Fruit fly (Drosophila melanogaster) whole organism, wandering third instar larva: ENCODE data around the gene CG33642.

Source experiments
- CG9705 ChIP-seq: fragments of 200-800 bp; sonication (Bioruptor generic); optimal IDR thresholded peaks from 2 replicates; lab custom pipeline; 2018; ENCODE audit warnings: missing biosample characterization, mild to moderate bottlenecking, missing genetic modification characterization
- GATAd ChIP-seq: sonication (Bioruptor generic); optimal IDR thresholded peaks from 2 replicates; lab custom pipeline; 2016; ENCODE audit warnings: missing biosample characterization, missing genetic modification characterization
- Hnf4 ChIP-seq: fragments of 200-800 bp; sonication (Bioruptor generic); optimal IDR thresholded peaks from 2 replicates; lab custom pipeline; 2016; ENCODE audit warnings: missing biosample characterization, mild to moderate bottlenecking, missing genetic modification characterization
- Hr78 ChIP-seq: fragments of >200 bp; optimal IDR thresholded peaks from 2 replicates; lab custom pipeline; 2017; ENCODE audit warnings: missing biosample characterization, missing genetic modification characterization
- Myc ChIP-seq: fragments of >200 bp; optimal IDR thresholded peaks from 2 replicates; lab custom pipeline; 2017
- N ChIP-seq: fragments of >200 bp; optimal IDR thresholded peaks from 2 replicates; lab custom pipeline; 2018; ENCODE audit warnings: missing biosample characterization, missing external identifiers, missing genetic modification characterization
- OdsH ChIP-seq: fragments of 200-800 bp; sonication (Bioruptor generic); optimal IDR thresholded peaks from 2 replicates; lab custom pipeline; 2016; ENCODE audit warnings: missing biosample characterization, mild to moderate bottlenecking, missing genetic modification characterization
- Sp1 ChIP-seq: fragments of 200-800 bp; sonication (Bioruptor generic); optimal IDR thresholded peaks from 3 replicates; lab custom pipeline; 2019; ENCODE audit warnings: missing biosample characterization, mild to moderate bottlenecking, missing genetic modification characterization, moderate library complexity
- fru ChIP-seq: fragments of 200-800 bp; sonication (Bioruptor generic); optimal IDR thresholded peaks from 3 replicates; lab custom pipeline; 2016; ENCODE audit warnings: missing biosample characterization, mild to moderate bottlenecking, missing genetic modification characterization
- jim ChIP-seq: fragments of 175-275, 200-325 bp; sonication (Bioruptor generic); optimal IDR thresholded peaks from 2 replicates; lab custom pipeline; 2016; ENCODE audit warnings: missing biosample characterization, mild to moderate bottlenecking, missing genetic modification characterization
- lola ChIP-seq: fragments of >200 bp; optimal IDR thresholded peaks from 2 replicates; lab custom pipeline; 2017; ENCODE audit warnings: missing biosample characterization, missing genetic modification characterization
- psq ChIP-seq: fragments of 200-800 bp; sonication (Bioruptor generic); optimal IDR thresholded peaks from 3 replicates; lab custom pipeline; 2017; ENCODE audit warnings: missing biosample characterization, mild to moderate bottlenecking, missing genetic modification characterization, moderate library complexity
- tai ChIP-seq: sonication (Bioruptor generic); optimal IDR thresholded peaks from 2 replicates; lab custom pipeline; 2016; ENCODE audit warnings: missing biosample characterization, missing genetic modification characterization
- woc ChIP-seq: sonication (Bioruptor generic); optimal IDR thresholded peaks from 2 replicates; lab custom pipeline; 2016; ENCODE audit warnings: missing biosample characterization, mild to moderate bottlenecking, missing genetic modification characterization

dm6 chr2L:13541968-13542367, 12.2 kb downstream of the CG33642 start, which contains the start of gene CG16853:
- TF ChIP-seq Hr78 (GFP tag; lab: Kevin White, UChicago): no peak
- no peak for TF ChIP-seq Myc (lab: Kevin White, UChicago)
- no peak for TF ChIP-seq lola (GFP tag; lab: Kevin White, UChicago)
- no peak for TF ChIP-seq N (GFP tag; lab: Kevin White, UChicago)
- TF ChIP-seq GATAd (GFP tag; lab: Kevin White, UChicago): no peak
- no peak for TF ChIP-seq psq
- TF ChIP-seq woc (GFP tag; lab: Kevin White, UChicago): no peak
- no peak for TF ChIP-seq Hnf4 (GFP tag; lab: Kevin White, UChicago)
- TF ChIP-seq jim (GFP tag; lab: Kevin White, UChicago): no peak
- no peak for TF ChIP-seq Sp1 (GFP tag; lab: Kevin White, UChicago)
- no peak for TF ChIP-seq OdsH (GFP tag; lab: Kevin White, UChicago)
- no peak for TF ChIP-seq fru (GFP tag; lab: Kevin White, UChicago)
- TF ChIP-seq CG9705: no peak
- TF ChIP-seq tai (GFP tag; lab: Kevin White, UChicago): no peak
